Worm (Caenorhabditis elegans): ENCODE measurements around the gene rev-1.

rev-1 gene

DNA sequence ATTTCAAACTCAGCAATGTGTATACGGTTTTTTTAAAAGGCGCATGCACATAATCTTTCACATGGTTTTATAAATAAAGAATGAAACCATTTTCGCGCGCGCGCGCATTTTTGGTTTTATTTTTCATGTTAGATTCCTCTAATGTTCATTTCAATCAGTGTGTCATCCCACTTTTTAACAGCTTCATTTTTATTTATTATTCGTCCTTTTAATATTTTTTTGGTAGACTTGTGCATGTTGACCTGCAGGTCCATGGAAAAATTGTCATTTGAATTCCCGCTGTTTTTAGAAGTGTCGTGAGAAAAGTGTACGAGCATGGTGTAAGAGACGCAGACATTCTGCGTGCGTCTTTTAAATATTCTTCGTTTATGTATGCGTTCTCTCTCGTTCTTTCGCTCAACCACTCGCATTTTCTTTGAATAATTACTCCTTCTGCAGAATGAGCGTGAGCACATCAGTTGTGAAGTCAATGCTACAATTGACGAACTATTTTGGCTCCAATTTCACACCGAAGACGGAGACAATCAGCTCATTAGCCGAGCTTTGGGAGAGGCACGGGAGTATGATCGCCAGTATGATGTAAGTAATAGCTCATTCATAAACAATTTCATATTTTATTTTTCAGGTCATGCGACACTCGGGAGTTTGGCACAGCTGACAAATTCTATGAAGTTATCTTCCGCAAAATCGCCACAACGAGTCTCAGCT is 40.0 kb upstream of the rev-1 start, which contains the start of gene lin-5 (continued):
- peak; percentile 90 for TF ChIP-seq dpl-1 (GFP tag; optimal IDR thresholded peaks at IDR 0.05)
- no peak for TF ChIP-seq php-3 (GFP tag; IDR thresholded peaks at IDR 0.05)
- TF ChIP-seq unc-130 (GFP tag; optimal IDR thresholded peaks at IDR 0.05) = peak; percentile 74
- TF ChIP-seq nhr-41 (GFP tag; IDR thresholded peaks at IDR 0.05) = no peak
- no peak for TF ChIP-seq lin-39 (tag; optimal IDR thresholded peaks at IDR 0.05)
- no peak for TF ChIP-seq nhr-28 (tag; optimal IDR thresholded peaks at IDR 0.05)
- TF ChIP-seq nhr-111 (GFP tag; optimal IDR thresholded peaks at IDR 0.05) = no peak
- TF ChIP-seq lir-3 (tag; optimal IDR thresholded peaks at IDR 0.05) = no peak
- peak in 1 of 2 experiments; percentile 23 for TF ChIP-seq mdl-1 (tag; optimal IDR thresholded peaks at IDR 0.05)
- no peak for TF ChIP-seq hlh-11 (tag; optimal IDR thresholded peaks at IDR 0.05)
- peak; percentile 16 for TF ChIP-seq F37D6.2 (tag; optimal IDR thresholded peaks at IDR 0.05)
- TF ChIP-seq hif-1 (tag; optimal IDR thresholded peaks at IDR 0.05) = peak in 1 of 2 experiments; percentile 74
- no peak for TF ChIP-seq sdz-12 (GFP tag; optimal IDR thresholded peaks at IDR 0.05)
- no peak for TF ChIP-seq tra-1 (GFP tag; IDR thresholded peaks at IDR 0.05)
- peak; percentile 45 for TF ChIP-seq rbr-2 (tag; optimal IDR thresholded peaks at IDR 0.05)
- no peak for TF ChIP-seq egl-43 (GFP tag; IDR thresholded peaks at IDR 0.05)
- TF ChIP-seq mes-2 (tag; optimal IDR thresholded peaks at IDR 0.05; ENCODE audit: poor library complexity, severe bottlenecking) = peak; percentile 70
- TF ChIP-seq aha-1 (tag) = peak; percentile 94
- TF ChIP-seq hlh-30 (tag; optimal IDR thresholded peaks at IDR 0.05; ENCODE audit: insufficient read depth) = peak; percentile 53
- TF ChIP-seq dmd-9 (GFP tag; IDR thresholded peaks at IDR 0.05) = no peak
- no peak for TF ChIP-seq ceh-28 (tag; optimal IDR thresholded peaks at IDR 0.05)
- peak; percentile 30; the same call in 1 of the 2 replicates for TF ChIP-seq hmg-1.1 (GFP tag; IDR thresholded peaks at IDR 0.05)
- TF ChIP-seq cey-2 (tag; optimal IDR thresholded peaks at IDR 0.05; ENCODE audit: borderline replicate concordance, insufficient read depth) = no peak
- TF ChIP-seq pha-4 (GFP tag; IDR thresholded peaks at IDR 0.05) = no peak
- TF ChIP-seq pha-4 (tag; optimal IDR thresholded peaks at IDR 0.05) = no peak
- TF ChIP-seq T20F7.1 (GFP tag; optimal IDR thresholded peaks at IDR 0.05) = peak; percentile 58
- no peak for TF ChIP-seq F26F4.8 (GFP tag; conservative IDR thresholded peaks at IDR 0.05)
- no peak for TF ChIP-seq daf-19 (GFP tag; conservative IDR thresholded peaks at IDR 0.05)
- TF ChIP-seq mep-1 (tag; optimal IDR thresholded peaks at IDR 0.05) = peak; percentile 67
- peak; percentile 63 for TF ChIP-seq lin-38 (GFP tag; IDR thresholded peaks at IDR 0.05)
- peak; percentile 40 for TF ChIP-seq F49E8.2 (tag; optimal IDR thresholded peaks at IDR 0.05; ENCODE audit: borderline replicate concordance)
- no peak for TF ChIP-seq R02D3.7 (tag; optimal IDR thresholded peaks at IDR 0.05)
- no peak for TF ChIP-seq mdt-29 (GFP tag; IDR thresholded peaks at IDR 0.05)
- no peak for TF ChIP-seq ctbp-1 (GFP tag; IDR thresholded peaks at IDR 0.05)
- peak; percentile 36 for TF ChIP-seq nhr-11 (tag; optimal IDR thresholded peaks at IDR 0.05)
- no peak for TF ChIP-seq zip-11 (GFP tag; IDR thresholded peaks at IDR 0.05)
- TF ChIP-seq mxl-3 (GFP tag; optimal IDR thresholded peaks at IDR 0.05) = peak; percentile 27
- no peak for TF ChIP-seq daf-16 (GFP tag; optimal IDR thresholded peaks at IDR 0.05)
- TF ChIP-seq daf-16 (tag; optimal IDR thresholded peaks at IDR 0.05) = peak; percentile 25
- no peak; the same call in 1 of the 2 replicates for TF ChIP-seq arid-1 (GFP tag; conservative IDR thresholded peaks at IDR 0.05)
- no peak for TF ChIP-seq unc-39 (tag; optimal IDR thresholded peaks at IDR 0.05)
- TF ChIP-seq zfp-2 (tag; optimal IDR thresholded peaks at IDR 0.05) = no peak

Measured in whole organism, L4 larva.